Worm (Caenorhabditis elegans): ENCODE data around the gene fbxb-102.

ce11 chrII:12467047-12467446 lies 15.7 kb upstream of the fbxb-102 start, which contains the start of gene srg-16:
- TF ChIP-seq snpc-4 (tag; optimal IDR thresholded peaks at IDR 0.05) (no peak), mep-1 (tag; optimal IDR thresholded peaks at IDR 0.05) (no peak), ztf-11 (tag; optimal IDR thresholded peaks at IDR 0.05) (no peak), pha-4 (tag; optimal IDR thresholded peaks at IDR 0.05) (no peak), nhr-12 (tag; optimal IDR thresholded peaks at IDR 0.05) (no peak), nhr-28 (tag; optimal IDR thresholded peaks at IDR 0.05) (no peak), M03D4.4 (tag; optimal IDR thresholded peaks at IDR 0.05) (no peak)

Measured in whole organism, mixed stage, embryonic.